Worm (Caenorhabditis elegans) whole organism, L3 larva: ENCODE measurements around the gene fkh-2.

ENCODE experiments used
- fos-1 ChIP-seq: fragments of 150-350 bp; optimal IDR thresholded peaks from 2 replicates; lab custom pipeline; 2014; ENCODE audit warnings: missing biosample characterization, missing genetic modification characterization
- tbx-2 ChIP-seq: sonication (generic microtip); optimal IDR thresholded peaks from 2 replicates; lab custom pipeline; 2016; ENCODE audit warnings: mild to moderate bottlenecking, missing genetic modification characterization, missing compliant biosample characterization
- unc-39 ChIP-seq: sonication (generic microtip); optimal IDR thresholded peaks from 4 replicates; lab custom pipeline; 2017; ENCODE audit warnings: missing biosample characterization, missing genetic modification characterization

ce11 chrX:3701861-3702260 is 40.3 kb downstream of the fkh-2 start:
- TF ChIP-seq tbx-2 (tag; lab: Kevin White, UChicago), result no peak
- no peak for TF ChIP-seq fos-1 (tag; lab: Kevin White, UChicago)
- TF ChIP-seq unc-39, result no peak
